Worm (Caenorhabditis elegans): Measurements from ENCODE around the gene Y39B6A.5.

DNA sequence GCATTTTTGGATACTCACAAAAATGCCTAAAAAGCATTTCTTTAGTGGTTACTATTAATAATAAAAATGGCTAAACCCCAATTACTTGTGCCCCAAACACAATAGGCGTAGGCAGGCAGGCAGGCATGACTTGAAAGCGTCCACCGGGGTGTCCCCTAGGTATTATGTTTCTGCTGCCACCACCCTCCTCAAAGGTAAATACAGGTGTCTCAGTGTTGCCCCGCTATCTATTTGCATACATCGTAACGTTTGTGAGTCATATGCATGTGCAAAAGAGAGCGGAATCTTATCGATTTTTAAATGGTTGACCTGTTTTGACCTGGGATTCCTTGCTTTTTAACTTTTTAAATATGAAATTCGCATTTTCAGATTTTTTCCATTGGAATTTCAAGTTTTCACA lies 5.4 kb downstream of the Y39B6A.5 start:
- no peak for TF ChIP-seq lin-35 (GFP tag; optimal IDR thresholded peaks at IDR 0.05)
- no peak for TF ChIP-seq hmg-1.2 (GFP tag; IDR thresholded peaks at IDR 0.05)
- no peak for TF ChIP-seq madf-6 (GFP tag; IDR thresholded peaks at IDR 0.05)
- TF ChIP-seq dpff-1 (tag; optimal IDR thresholded peaks at IDR 0.05) = no peak
- no peak for TF ChIP-seq attf-5 (GFP tag; optimal IDR thresholded peaks at IDR 0.05)
- no peak for TF ChIP-seq ztf-28 (GFP tag; IDR thresholded peaks at IDR 0.05)
- no peak for TF ChIP-seq ama-1 (optimal IDR thresholded peaks at IDR 0.05)
- no peak for TF ChIP-seq ama-1 (GFP tag; optimal IDR thresholded peaks at IDR 0.05)
- no peak for TF ChIP-seq F52B5.7 (tag; optimal IDR thresholded peaks at IDR 0.05)
- TF ChIP-seq efl-1 (GFP tag; optimal IDR thresholded peaks at IDR 0.05) = no peak
- no peak for TF ChIP-seq ceh-58 (GFP tag; IDR thresholded peaks at IDR 0.05)
- TF ChIP-seq nfya-2 (GFP tag; IDR thresholded peaks at IDR 0.05) = no peak
- TF ChIP-seq ztf-26 (tag; optimal IDR thresholded peaks at IDR 0.05) = no peak
